Worm (Caenorhabditis elegans) whole organism, late embryonic: Measurements from ENCODE around the gene W10G6.1.
A peak's percentile ranks its signal among the peaks of the same experiment; 100 is the strongest.

ENCODE experiments used
- C08G9.2 ChIP-seq: sonication (generic microtip); optimal IDR thresholded peaks from 2 replicates; lab custom pipeline; 2016; ENCODE audit warnings: mild to moderate bottlenecking, missing genetic modification characterization, moderate library complexity, missing compliant biosample characterization
- K02D7.2 ChIP-seq: sonication (generic microtip); optimal IDR thresholded peaks from 2 replicates; lab custom pipeline; 2017; ENCODE audit warnings: mild to moderate bottlenecking, missing genetic modification characterization, missing compliant biosample characterization
- K09A11.1 ChIP-seq: sonication (generic microtip); optimal IDR thresholded peaks from 2 replicates; lab custom pipeline; 2017; ENCODE audit warnings: antibody characterized with exemption, mild to moderate bottlenecking, missing genetic modification characterization, missing compliant biosample characterization; ENCODE audit not compliant: insufficient read depth
- Y22D7AL.16 ChIP-seq: sonication (generic microtip); optimal IDR thresholded peaks from 2 replicates; lab custom pipeline; 2016; ENCODE audit warnings: missing genetic modification characterization, missing compliant biosample characterization
- ama-1 ChIP-seq: fragments of 150-350 bp; optimal IDR thresholded peaks from 2 replicates; lab custom pipeline; 2014
- ceh-14 ChIP-seq: sonication (generic microtip); optimal IDR thresholded peaks from 2 replicates; lab custom pipeline; 2016; ENCODE audit warnings: missing genotype, missing genetic modification characterization, missing compliant biosample characterization
- ceh-18 ChIP-seq: sonication (generic microtip); optimal IDR thresholded peaks from 2 replicates; lab custom pipeline; 2016; ENCODE audit warnings: missing genetic modification characterization, missing compliant biosample characterization
- ceh-2 ChIP-seq: sonication (generic microtip); optimal IDR thresholded peaks from 2 replicates; lab custom pipeline; 2016; ENCODE audit warnings: missing genotype, missing genetic modification characterization, missing compliant biosample characterization
- ceh-24 ChIP-seq: sonication (generic microtip); optimal IDR thresholded peaks from 2 replicates; lab custom pipeline; 2016; ENCODE audit warnings: mild to moderate bottlenecking, missing genetic modification characterization, missing compliant biosample characterization
- ceh-30 ChIP-seq: fragments of 150-350 bp; optimal IDR thresholded peaks from 2 replicates; lab custom pipeline; 2014; ENCODE audit warnings: missing biosample characterization, missing genetic modification characterization
- ceh-6 ChIP-seq: fragments of 200-800 bp; sonication (Bioruptor generic); optimal IDR thresholded peaks from 2 replicates; lab custom pipeline; 2018; ENCODE audit warnings: mild to moderate bottlenecking, missing genetic modification characterization, missing compliant biosample characterization
- che-1 ChIP-seq: sonication (generic microtip); optimal IDR thresholded peaks from 2 replicates; lab custom pipeline; 2016; ENCODE audit warnings: mild to moderate bottlenecking, missing genetic modification characterization, missing compliant biosample characterization
- dmd-4 ChIP-seq: sonication (generic microtip); optimal IDR thresholded peaks from 2 replicates; lab custom pipeline; 2016; ENCODE audit warnings: borderline replicate concordance, missing genetic modification characterization, missing compliant biosample characterization
- dve-1 ChIP-seq: sonication (generic microtip); optimal IDR thresholded peaks from 2 replicates; lab custom pipeline; 2017; ENCODE audit warnings: antibody characterized with exemption, mild to moderate bottlenecking, missing genetic modification characterization, missing compliant biosample characterization
- elt-2 ChIP-seq: sonication (generic microtip); optimal IDR thresholded peaks from 2 replicates; lab custom pipeline; 2016; ENCODE audit warnings: missing genetic modification reagents, missing genetic modification characterization, missing compliant biosample characterization
- elt-4 ChIP-seq: sonication (generic microtip); optimal IDR thresholded peaks from 2 replicates; lab custom pipeline; 2016; ENCODE audit warnings: missing genetic modification characterization, missing compliant biosample characterization
- ets-4 ChIP-seq: sonication (generic microtip); optimal IDR thresholded peaks from 2 replicates; lab custom pipeline; 2016; ENCODE audit warnings: missing genetic modification characterization, missing compliant biosample characterization
- fax-1 ChIP-seq: sonication (generic microtip); optimal IDR thresholded peaks from 2 replicates; lab custom pipeline; 2016; ENCODE audit warnings: missing genotype, missing genetic modification characterization, missing compliant biosample characterization
- fkh-6 ChIP-seq: sonication (generic microtip); optimal IDR thresholded peaks from 2 replicates; lab custom pipeline; 2016; ENCODE audit warnings: missing genetic modification characterization, missing compliant biosample characterization
- gmeb-2 ChIP-seq: sonication (generic microtip); optimal IDR thresholded peaks from 2 replicates; lab custom pipeline; 2016; ENCODE audit warnings: missing genetic modification characterization, inconsistent platforms, missing compliant biosample characterization
- hlh-15 ChIP-seq: sonication (generic microtip); optimal IDR thresholded peaks from 2 replicates; lab custom pipeline; 2016; ENCODE audit warnings: missing genetic modification characterization, missing compliant biosample characterization
- hlh-30 ChIP-seq: sonication (generic microtip); optimal IDR thresholded peaks from 2 replicates; lab custom pipeline; 2017; ENCODE audit warnings: antibody characterized with exemption, missing genetic modification characterization, missing compliant biosample characterization; ENCODE audit not compliant: insufficient read depth
- hlh-6 ChIP-seq: sonication (generic microtip); optimal IDR thresholded peaks from 2 replicates; lab custom pipeline; 2016; ENCODE audit warnings: missing genotype, missing genetic modification characterization, missing compliant biosample characterization
- hlh-8 ChIP-seq: sonication (generic microtip); optimal IDR thresholded peaks from 2 replicates; lab custom pipeline; 2016; ENCODE audit warnings: missing genotype, missing genetic modification characterization, missing compliant biosample characterization
- lin-11 ChIP-seq: fragments of 200-800 bp; sonication (Bioruptor generic); optimal IDR thresholded peaks from 2 replicates; lab custom pipeline; 2018; ENCODE audit warnings: mild to moderate bottlenecking, missing genetic modification characterization, missing compliant biosample characterization
- madf-2 ChIP-seq: sonication (generic microtip); optimal IDR thresholded peaks from 2 replicates; lab custom pipeline; 2017; ENCODE audit warnings: missing genetic modification characterization, missing compliant biosample characterization
- nhr-232 ChIP-seq: sonication (generic microtip); optimal IDR thresholded peaks from 2 replicates; lab custom pipeline; 2016; ENCODE audit warnings: missing genetic modification characterization, missing compliant biosample characterization
- pag-3 ChIP-seq: sonication (generic microtip); optimal IDR thresholded peaks from 2 replicates; lab custom pipeline; 2016; ENCODE audit warnings: missing compliant biosample characterization, missing genetic modification characterization, borderline replicate concordance
- pax-1 ChIP-seq: fragments of 150-350 bp; optimal IDR thresholded peaks from 2 replicates; lab custom pipeline; 2014; ENCODE audit warnings: missing biosample characterization, missing genetic modification characterization
- pha-2 ChIP-seq: sonication (generic microtip); optimal IDR thresholded peaks from 2 replicates; lab custom pipeline; 2017; ENCODE audit warnings: mild to moderate bottlenecking, missing genetic modification characterization, missing compliant biosample characterization
- pha-4 ChIP-seq: fragments of 150-350 bp; optimal IDR thresholded peaks from 2 replicates; lab custom pipeline; 2018; ENCODE audit warnings: missing biosample characterization, missing genetic modification reagents, missing genetic modification characterization
- pqm-1 ChIP-seq: sonication (generic microtip); optimal IDR thresholded peaks from 2 replicates; lab custom pipeline; 2016; ENCODE audit warnings: missing genetic modification characterization, missing compliant biosample characterization
- ref-2 ChIP-seq: sonication (generic microtip); optimal IDR thresholded peaks from 2 replicates; lab custom pipeline; 2016; ENCODE audit warnings: missing genetic modification characterization, missing compliant biosample characterization
- rnt-1 ChIP-seq: sonication (generic microtip); optimal IDR thresholded peaks from 2 replicates; lab custom pipeline; 2016; ENCODE audit warnings: missing genetic modification characterization, missing compliant biosample characterization
- sdc-2 ChIP-seq: sonication (generic microtip); optimal IDR thresholded peaks from 2 replicates; lab custom pipeline; 2016; ENCODE audit warnings: missing genotype, missing genetic modification characterization, missing compliant biosample characterization
- sox-2 ChIP-seq: fragments of 200-800 bp; sonication (Bioruptor generic); IDR thresholded peaks from 2 replicates; pipeline ENCODE4 v1.3.6; 2022; ENCODE audit warnings: missing genetic modification reagents, missing genetic modification characterization, missing compliant biosample characterization
- sox-4 ChIP-seq: sonication (generic microtip); optimal IDR thresholded peaks from 2 replicates; lab custom pipeline; 2017; ENCODE audit warnings: mild to moderate bottlenecking, missing genetic modification characterization, inconsistent platforms, missing compliant biosample characterization
- syd-9 ChIP-seq: sonication (generic microtip); optimal IDR thresholded peaks from 2 replicates; lab custom pipeline; 2016; ENCODE audit warnings: mild to moderate bottlenecking, missing genetic modification characterization, moderate library complexity, missing compliant biosample characterization
- tbx-2 ChIP-seq: sonication (generic microtip); optimal IDR thresholded peaks from 2 replicates; lab custom pipeline; 2016; ENCODE audit warnings: missing genetic modification characterization, missing compliant biosample characterization
- tbx-7 ChIP-seq: sonication (generic microtip); optimal IDR thresholded peaks from 2 replicates; lab custom pipeline; 2016; ENCODE audit warnings: missing genotype, missing genetic modification characterization, missing compliant biosample characterization
- unc-42 ChIP-seq: sonication (generic microtip); optimal IDR thresholded peaks from 2 replicates; lab custom pipeline; 2016; ENCODE audit warnings: missing genotype, missing genetic modification characterization, missing compliant biosample characterization
- unc-55 ChIP-seq: sonication (generic microtip); optimal IDR thresholded peaks from 2 replicates; lab custom pipeline; 2017; ENCODE audit warnings: missing biosample characterization, missing genetic modification reagents, missing genetic modification characterization
- unc-86 ChIP-seq: sonication (generic microtip); optimal IDR thresholded peaks from 2 replicates; lab custom pipeline; 2016; ENCODE audit warnings: missing genetic modification characterization, missing compliant biosample characterization
- ztf-16 ChIP-seq: sonication (generic microtip); optimal IDR thresholded peaks from 2 replicates; lab custom pipeline; 2017; ENCODE audit warnings: missing genetic modification characterization, missing compliant biosample characterization

W10G6.1 gene

ce11 chrX:16244764-16245244 is at the start of gene W10G6.1:
Gene W10G6.1 (plus strand): TSS chrX:16245194.
- no peak for TF ChIP-seq elt-4
- TF ChIP-seq dmd-4, result no peak

ce11 chrX:16199200-16199764 is 45.7 kb upstream of the W10G6.1 start, which contains the start of gene R11.3:
Gene R11.3 (minus strand): TSS chrX:16199250.
- TF ChIP-seq unc-42, result no peak
- no peak for TF ChIP-seq fax-1
- no peak for TF ChIP-seq che-1 (tag; lab: Kevin White, UChicago)
- no peak for TF ChIP-seq ceh-2
- no peak for TF ChIP-seq ceh-6 (GFP tag; lab: Kevin White, UChicago)
- no peak for TF ChIP-seq ztf-16 (tag; lab: Kevin White, UChicago)
- no peak for TF ChIP-seq syd-9 (tag; lab: Kevin White, UChicago)
- no peak for TF ChIP-seq ceh-30 (tag; lab: Kevin White, UChicago)
- TF ChIP-seq, all 69 proteins: peak for 0

ce11 chrX:16202229-16202628 is 42.8 kb upstream of the W10G6.1 start:
- TF ChIP-seq unc-55 (GFP tag; lab: Kevin White, UChicago) (no peak), sdc-2 (tag; lab: Kevin White, UChicago) (peak; percentile 96), ceh-30 (tag; lab: Kevin White, UChicago) (no peak)

- TF ChIP-seq nhr-232 (tag; lab: Kevin White, UChicago) (no peak), hlh-6 (tag; lab: Kevin White, UChicago) (peak; percentile 12), rnt-1 (tag; lab: Kevin White, UChicago) (no peak)
These were observed 40.7 kb upstream of the W10G6.1 start for ce11 chrX:16204310-16204709.

ce11 chrX:16205880-16206279 is 39.1 kb upstream of the W10G6.1 start:
- TF ChIP-seq hlh-8 (tag; lab: Kevin White, UChicago) (no peak), K09A11.1 (tag; lab: Kevin White, UChicago) (no peak), rnt-1 (tag; lab: Kevin White, UChicago) (peak; percentile 22), sox-4 (tag; lab: Kevin White, UChicago) (no peak), pqm-1 (tag; lab: Kevin White, UChicago) (no peak), gmeb-2 (tag; lab: Kevin White, UChicago) (no peak), ceh-6 (GFP tag; lab: Kevin White, UChicago) (no peak), ceh-14 (tag; lab: Kevin White, UChicago) (no peak), pag-3 (tag; lab: Kevin White, UChicago) (no peak), che-1 (tag; lab: Kevin White, UChicago) (no peak), pha-2 (tag; lab: Kevin White, UChicago) (no peak), ceh-18 (tag; lab: Kevin White, UChicago) (peak; percentile 51), sox-2 (GFP tag; lab: Robert Waterston, UW) (no peak), tbx-2 (tag; lab: Kevin White, UChicago) (peak; percentile 38), unc-86 (tag; lab: Kevin White, UChicago) (no peak), fkh-6 (tag; lab: Kevin White, UChicago) (no peak), madf-2 (tag; lab: Kevin White, UChicago) (no peak), tbx-7 (tag; lab: Kevin White, UChicago) (no peak), hlh-15 (tag; lab: Kevin White, UChicago) (no peak), ceh-24 (tag; lab: Kevin White, UChicago) (no peak), pax-1 (no peak), ama-1 (lab: Kevin White, UChicago) (no peak), hlh-6 (tag; lab: Kevin White, UChicago) (no peak), lin-11 (tag; lab: Kevin White, UChicago) (no peak), hlh-30 (tag; lab: Kevin White, UChicago) (no peak), nhr-232 (tag; lab: Kevin White, UChicago) (no peak), Y22D7AL.16 (tag; lab: Kevin White, UChicago) (no peak), ets-4 (tag; lab: Kevin White, UChicago) (no peak), unc-42 (peak; percentile 65), elt-4 (no peak), C08G9.2 (tag; lab: Kevin White, UChicago) (no peak), fax-1 (no peak), K02D7.2 (tag; lab: Kevin White, UChicago) (no peak), ref-2 (tag; lab: Kevin White, UChicago) (no peak), dve-1 (tag; lab: Kevin White, UChicago) (no peak), pha-4 (tag; lab: Kevin White, UChicago) (no peak), elt-2 (tag; lab: Kevin White, UChicago) (peak; percentile 10)
